Worm (Caenorhabditis elegans): Measurements from ENCODE around the gene nhr-241.

- TF ChIP-seq ceh-16 (tag; optimal IDR thresholded peaks at IDR 0.05) (no peak), nhr-28 (tag; optimal IDR thresholded peaks at IDR 0.05) (no peak), nhr-23 (tag; optimal IDR thresholded peaks at IDR 0.05) (no peak), nhr-12 (tag; optimal IDR thresholded peaks at IDR 0.05) (no peak), jun-1 (tag; optimal IDR thresholded peaks at IDR 0.05) (no peak), ceh-9 (tag; optimal IDR thresholded peaks at IDR 0.05) (no peak), pqm-1 (tag; optimal IDR thresholded peaks at IDR 0.05) (no peak), egl-27 (tag; optimal IDR thresholded peaks at IDR 0.05) (no peak), sea-2 (GFP tag; optimal IDR thresholded peaks at IDR 0.05) (no peak), fkh-10 (GFP tag; optimal IDR thresholded peaks at IDR 0.05) (no peak)
Observed at ce11 chrV:18711362-18711761, 12.1 kb downstream of the nhr-241 start.

All from whole organism, L3 larva.